Worm (Caenorhabditis elegans) whole organism, L1 larva: ENCODE measurements around the gene H35N09.2.

ENCODE experiments used
- C16A3.4 ChIP-seq: fragments of 150-350 bp; optimal IDR thresholded peaks from 2 replicates; lab custom pipeline; 2014; ENCODE audit warnings: missing biosample characterization, missing genetic modification characterization
- F16B12.6 ChIP-seq: fragments of 150-350 bp; optimal IDR thresholded peaks from 2 replicates; lab custom pipeline; 2014; ENCODE audit warnings: missing biosample characterization, missing genetic modification characterization
- Y116A8C.19 ChIP-seq: sonication (generic microtip); optimal IDR thresholded peaks from 2 replicates; lab custom pipeline; 2016; ENCODE audit warnings: missing compliant biosample characterization, missing genetic modification characterization, borderline replicate concordance
- alr-1 ChIP-seq: fragments of 200-800 bp; sonication (Bioruptor generic); optimal IDR thresholded peaks from 2 replicates; lab custom pipeline; 2018; ENCODE audit warnings: borderline replicate concordance, mild to moderate bottlenecking, missing genetic modification characterization, missing compliant biosample characterization
- aly-2 ChIP-seq: fragments of 150-350 bp; optimal IDR thresholded peaks from 2 replicates; lab custom pipeline; 2014; ENCODE audit warnings: missing biosample characterization, missing genetic modification characterization
- ceh-63 ChIP-seq: fragments of 200-800 bp; sonication (Bioruptor generic); optimal IDR thresholded peaks from 2 replicates; lab custom pipeline; 2018; ENCODE audit warnings: mild to moderate bottlenecking, missing genetic modification characterization, missing compliant biosample characterization
- ceh-82 ChIP-seq, 3 experiments: fragments of 150-350 bp in 1 of 3; sonication (generic microtip) in 2 of 3; optimal IDR thresholded peaks; 2 replicates each; lab custom pipeline; 2014 to 2017; ENCODE audit warnings: missing biosample characterization in 3 of 3, missing genetic modification characterization in 3 of 3
- ceh-88 ChIP-seq: fragments of 200-800 bp; sonication (Bioruptor generic); IDR thresholded peaks from 2 replicates; pipeline ENCODE4 v1.3.6; 2022; ENCODE audit warnings: missing genetic modification characterization, missing compliant biosample characterization
- ceh-90 ChIP-seq: sonication (generic microtip); optimal IDR thresholded peaks from 2 replicates; lab custom pipeline; 2016; ENCODE audit warnings: missing genetic modification characterization, missing compliant biosample characterization
- dpl-1 ChIP-seq, 3 experiments: fragments of 150-350 bp in 2 of 3; sonication (generic microtip) in 1 of 3; optimal IDR thresholded peaks; 2 replicates each; lab custom pipeline; 2014 to 2017; ENCODE audit warnings: missing biosample characterization in 3 of 3, missing genetic modification characterization in 3 of 3, missing genetic modification reagents in 3 of 3
- efl-1 ChIP-seq, 4 experiments: fragments of 150-350 bp; optimal IDR thresholded peaks in 3 of 4; peaks in 1 of 4; 1 replicate in 1 of 4; 2 replicates in 3 of 4; lab custom pipeline; 2014; ENCODE audit warnings: missing biosample characterization in 2 of 4, missing genetic modification characterization in 2 of 4, missing genetic modification reagents in 2 of 4
- egl-13 ChIP-seq: sonication (generic microtip); optimal IDR thresholded peaks from 2 replicates; lab custom pipeline; 2016; ENCODE audit warnings: missing genotype, missing genetic modification reagents, missing genetic modification characterization, missing compliant biosample characterization
- egl-27 ChIP-seq, 2 experiments: fragments of 150-350 bp in 1 of 2; sonication (generic microtip); optimal IDR thresholded peaks; 3 replicates each; lab custom pipeline; 2017 to 2018; ENCODE audit warnings: missing biosample characterization in 2 of 2, missing genetic modification characterization in 2 of 2, missing genetic modification reagents in 2 of 2
- elt-3 ChIP-seq, 6 experiments: fragments of 150-350 bp in 1 of 6; sonication (generic microtip); optimal IDR thresholded peaks; 2 replicates each; lab custom pipeline; 2017 to 2018; ENCODE audit warnings: missing biosample characterization in 6 of 6, missing genetic modification characterization in 6 of 6, inconsistent platforms in 1 of 6
- fkh-10 ChIP-seq: sonication (generic microtip); optimal IDR thresholded peaks from 2 replicates; lab custom pipeline; 2017; ENCODE audit warnings: missing biosample characterization, missing genetic modification reagents, missing genetic modification characterization
- hlh-17 ChIP-seq: fragments of 200-800 bp; sonication (Bioruptor generic); optimal IDR thresholded peaks from 2 replicates; lab custom pipeline; 2018; ENCODE audit warnings: missing genetic modification characterization, mild to moderate bottlenecking, missing compliant biosample characterization, moderate library complexity, borderline replicate concordance
- hlh-4 ChIP-seq: sonication (generic microtip); optimal IDR thresholded peaks from 2 replicates; lab custom pipeline; 2016; ENCODE audit warnings: mild to moderate bottlenecking, missing genetic modification characterization, missing compliant biosample characterization
- hpl-2 ChIP-seq: fragments of 150-350 bp; optimal IDR thresholded peaks from 2 replicates; lab custom pipeline; 2014; ENCODE audit warnings: missing biosample characterization, missing genetic modification reagents, missing genetic modification characterization
- irx-1 ChIP-seq: sonication (generic microtip); optimal IDR thresholded peaks from 2 replicates; lab custom pipeline; 2016; ENCODE audit warnings: missing genetic modification characterization, missing compliant biosample characterization
- jun-1 ChIP-seq: fragments of 150-350 bp; optimal IDR thresholded peaks from 2 replicates; lab custom pipeline; 2014; ENCODE audit warnings: missing biosample characterization, missing genetic modification reagents, missing genetic modification characterization
- lin-13 ChIP-seq: fragments of 150-350 bp; optimal IDR thresholded peaks from 2 replicates; lab custom pipeline; 2014; ENCODE audit warnings: missing biosample characterization, missing genetic modification reagents, missing genetic modification characterization
- lin-15B ChIP-seq: fragments of 150-350 bp; sonication (generic microtip); optimal IDR thresholded peaks from 3 replicates; lab custom pipeline; 2014; ENCODE audit warnings: missing biosample characterization, missing genetic modification characterization
- lin-35 ChIP-seq, 2 experiments: fragments of 150-350 bp; optimal IDR thresholded peaks; 2 replicates each; lab custom pipeline; 2014; ENCODE audit warnings: missing biosample characterization in 2 of 2, missing genetic modification characterization in 2 of 2, missing genetic modification reagents in 2 of 2
- lin-39 ChIP-seq: fragments of 150-350 bp; optimal IDR thresholded peaks from 2 replicates; lab custom pipeline; 2014; ENCODE audit warnings: missing biosample characterization, missing genetic modification reagents, missing genetic modification characterization
- lir-3 ChIP-seq: sonication (generic microtip); optimal IDR thresholded peaks from 2 replicates; lab custom pipeline; 2016; ENCODE audit warnings: mild to moderate bottlenecking, missing genetic modification characterization, moderate library complexity, missing compliant biosample characterization; ENCODE audit not compliant: poor library complexity
- lsy-2 ChIP-seq, 2 experiments: fragments of 150-350 bp; optimal IDR thresholded peaks; 2 replicates each; lab custom pipeline; 2014; ENCODE audit warnings: missing biosample characterization in 2 of 2, missing genetic modification characterization in 2 of 2
- mab-9 ChIP-seq: fragments of 200-800 bp; sonication (Bioruptor generic); IDR thresholded peaks from 2 replicates; pipeline ENCODE4 v1.3.6; 2022; ENCODE audit warnings: missing genetic modification reagents, missing genetic modification characterization, missing compliant biosample characterization
- mef-2 ChIP-seq: fragments of 150-350 bp; optimal IDR thresholded peaks from 2 replicates; lab custom pipeline; 2014; ENCODE audit warnings: missing biosample characterization, missing genetic modification characterization
- nhr-12 ChIP-seq: sonication (generic microtip); optimal IDR thresholded peaks from 2 replicates; lab custom pipeline; 2017; ENCODE audit warnings: missing biosample characterization, missing genetic modification characterization
- nhr-19 ChIP-seq: fragments of 200-800 bp; sonication (Bioruptor generic); conservative IDR thresholded peaks from 2 replicates; pipeline ENCODE4 v1.3.6; 2022; ENCODE audit warnings: missing genetic modification characterization, missing compliant biosample characterization
- nhr-20 ChIP-seq: sonication (generic microtip); optimal IDR thresholded peaks from 2 replicates; lab custom pipeline; 2016; ENCODE audit warnings: mild to moderate bottlenecking, missing genetic modification characterization, missing compliant biosample characterization
- nhr-237 ChIP-seq: fragments of 150-350 bp; optimal IDR thresholded peaks from 2 replicates; lab custom pipeline; 2014; ENCODE audit warnings: missing biosample characterization, missing genetic modification characterization
- nhr-28 ChIP-seq: fragments of 150-350 bp; optimal IDR thresholded peaks from 2 replicates; lab custom pipeline; 2014; ENCODE audit warnings: missing biosample characterization, missing genetic modification characterization
- nhr-71 ChIP-seq: sonication (generic microtip); optimal IDR thresholded peaks from 2 replicates; lab custom pipeline; 2016; ENCODE audit warnings: mild to moderate bottlenecking, missing genetic modification characterization, moderate library complexity, missing compliant biosample characterization
- nhr-77 ChIP-seq: fragments of 150-350 bp; optimal IDR thresholded peaks from 2 replicates; lab custom pipeline; 2014; ENCODE audit warnings: missing biosample characterization, missing genetic modification characterization
- nhr-90 ChIP-seq: sonication (generic microtip); optimal IDR thresholded peaks from 2 replicates; lab custom pipeline; 2016; ENCODE audit warnings: mild to moderate bottlenecking, missing genetic modification characterization, missing compliant biosample characterization; ENCODE audit not compliant: poor library complexity
- pag-3 ChIP-seq: sonication (generic microtip); optimal IDR thresholded peaks from 2 replicates; lab custom pipeline; 2017; ENCODE audit warnings: missing genetic modification characterization, mild to moderate bottlenecking, missing compliant biosample characterization, antibody characterized with exemption, borderline replicate concordance; ENCODE audit not compliant: insufficient read depth
- pqm-1 ChIP-seq: sonication (generic microtip); optimal IDR thresholded peaks from 3 replicates; lab custom pipeline; 2017; ENCODE audit warnings: missing biosample characterization, missing genetic modification characterization
- rnt-1 ChIP-seq: sonication (generic microtip); optimal IDR thresholded peaks from 2 replicates; lab custom pipeline; 2016; ENCODE audit warnings: mild to moderate bottlenecking, missing genetic modification characterization, moderate library complexity, missing compliant biosample characterization
- snpc-4 ChIP-seq: fragments of 150-350 bp; optimal IDR thresholded peaks from 2 replicates; lab custom pipeline; 2014; ENCODE audit warnings: missing biosample characterization, missing genetic modification characterization
- sox-4 ChIP-seq: sonication (generic microtip); optimal IDR thresholded peaks from 2 replicates; lab custom pipeline; 2016; ENCODE audit warnings: missing genetic modification characterization, missing compliant biosample characterization
- sup-37 ChIP-seq: fragments of 200-800 bp; sonication (Bioruptor generic); optimal IDR thresholded peaks from 2 replicates; lab custom pipeline; 2018; ENCODE audit warnings: mild to moderate bottlenecking, missing genetic modification characterization, missing compliant biosample characterization
- swsn-7 ChIP-seq: sonication (generic microtip); optimal IDR thresholded peaks from 2 replicates; lab custom pipeline; 2016; ENCODE audit warnings: missing genetic modification characterization, missing compliant biosample characterization
- tbx-2 ChIP-seq: sonication (generic microtip); optimal IDR thresholded peaks from 2 replicates; lab custom pipeline; 2016; ENCODE audit warnings: missing genetic modification characterization, missing compliant biosample characterization
- unc-30 ChIP-seq: sonication (generic microtip); optimal IDR thresholded peaks from 2 replicates; lab custom pipeline; 2017; ENCODE audit warnings: missing biosample characterization, missing genetic modification characterization
- unc-62 ChIP-seq: fragments of 150-350 bp; optimal IDR thresholded peaks from 2 replicates; lab custom pipeline; 2014; ENCODE audit warnings: missing biosample characterization, missing genetic modification reagents, missing genetic modification characterization
- unc-86 ChIP-seq: sonication (generic microtip); optimal IDR thresholded peaks from 2 replicates; lab custom pipeline; 2016; ENCODE audit warnings: missing genetic modification characterization, missing compliant biosample characterization
- unc-98 ChIP-seq: fragments of 200-800 bp; sonication (Bioruptor generic); IDR thresholded peaks from 2 replicates; pipeline ENCODE4 v1.3.6; 2022; ENCODE audit warnings: missing genetic modification characterization, missing compliant biosample characterization
- vab-15 ChIP-seq: sonication (generic microtip); optimal IDR thresholded peaks from 2 replicates; lab custom pipeline; 2017; ENCODE audit warnings: missing genotype, mild to moderate bottlenecking, missing genetic modification characterization, missing compliant biosample characterization
- xbp-1 ChIP-seq: sonication (generic microtip); optimal IDR thresholded peaks from 2 replicates; lab custom pipeline; 2016; ENCODE audit warnings: missing genetic modification characterization, missing compliant biosample characterization
- zag-1 ChIP-seq: fragments of 150-350 bp; optimal IDR thresholded peaks from 2 replicates; lab custom pipeline; 2014; ENCODE audit warnings: missing biosample characterization, missing genetic modification characterization
- ztf-11 ChIP-seq, 2 experiments: sonication (generic microtip); optimal IDR thresholded peaks; 2 replicates each; lab custom pipeline; 2016 to 2017; ENCODE audit warnings: missing genetic modification characterization in 2 of 2, missing biosample characterization in 1 of 2, missing compliant biosample characterization in 1 of 2

Gene H35N09.2

DNA sequence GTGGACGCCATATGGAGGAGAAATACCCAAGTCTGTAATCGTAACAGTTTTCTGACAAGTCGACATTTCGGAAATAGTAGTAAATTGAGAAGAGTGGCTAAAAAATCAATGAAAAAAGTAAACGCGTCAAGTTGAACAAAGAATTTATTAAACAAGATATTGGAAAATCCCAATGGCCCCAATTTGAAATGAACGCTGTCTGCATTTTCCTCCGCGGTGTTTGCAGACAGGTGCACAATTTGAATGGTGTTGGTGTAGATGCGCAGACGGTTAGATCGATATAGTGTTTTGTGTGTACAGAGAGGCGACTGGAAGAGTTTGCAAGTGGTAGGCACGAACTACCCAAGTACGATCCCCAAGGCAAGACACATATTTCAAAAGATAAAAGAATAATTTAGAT is at the start of gene H35N09.2, which contains the start of gene H35N09.1:
Gene H35N09.2, minus strand, starts transcription at position 54 of the 400 bp plus-strand sequence.
Gene H35N09.1, plus strand, starts transcription at position 335 of the 400 bp plus-strand sequence.
- TF ChIP-seq zag-1, result no peak
- peak; percentile 32 for TF ChIP-seq nhr-90
- peak; percentile 56 for TF ChIP-seq nhr-20 (tag; lab: Kevin White, UChicago)
- no peak for TF ChIP-seq egl-13 (tag; lab: Kevin White, UChicago)
- TF ChIP-seq nhr-237 (tag; lab: Kevin White, UChicago), result no peak
- peak; percentile 34 for TF ChIP-seq rnt-1 (tag; lab: Kevin White, UChicago)
- no peak for TF ChIP-seq hlh-17
- TF ChIP-seq irx-1, result no peak
- TF ChIP-seq mef-2 (tag; lab: Kevin White, UChicago), result no peak
- no peak for TF ChIP-seq fkh-10
- TF ChIP-seq lin-35 (GFP tag; optimal IDR thresholded peaks at IDR 0.05; lab: Kevin White, UChicago), result peak; percentile 8 to 78
- no peak for TF ChIP-seq vab-15 (tag; lab: Kevin White, UChicago)
- TF ChIP-seq alr-1 (tag; lab: Kevin White, UChicago), result no peak
- peak; percentile 5 to 65 (median 55) for TF ChIP-seq dpl-1 (GFP tag; optimal IDR thresholded peaks at IDR 0.05; lab: Kevin White, UChicago)
- no peak for TF ChIP-seq unc-86 (tag; lab: Kevin White, UChicago)
- no peak for TF ChIP-seq sox-4 (tag; lab: Kevin White, UChicago)
- no peak for TF ChIP-seq aly-2
- peak; percentile 36 for TF ChIP-seq lin-13 (GFP tag; lab: Kevin White, UChicago)
- no peak for TF ChIP-seq lin-39 (tag; lab: Kevin White, UChicago)
- no peak for TF ChIP-seq hpl-2 (GFP tag; lab: Kevin White, UChicago)
- peak in 2 of 3 experiments; percentile 4 to 51 for TF ChIP-seq ceh-82 (tag; optimal IDR thresholded peaks at IDR 0.05; lab: Kevin White, UChicago)
- no peak for TF ChIP-seq lin-15B (tag; lab: Kevin White, UChicago)
- no peak for TF ChIP-seq ceh-88 (GFP tag; lab: Robert Waterston, UW)
- no peak for TF ChIP-seq pag-3 (tag; lab: Kevin White, UChicago)
- peak; percentile 88 for TF ChIP-seq F16B12.6 (tag; lab: Kevin White, UChicago)
- no peak for TF ChIP-seq nhr-19 (GFP tag; lab: Robert Waterston, UW)
- no peak for TF ChIP-seq ztf-11 (tag; optimal IDR thresholded peaks at IDR 0.05; lab: Kevin White, UChicago)
- TF ChIP-seq pqm-1, result no peak
- TF ChIP-seq elt-3 (tag; optimal IDR thresholded peaks at IDR 0.05; lab: Kevin White, UChicago), result no peak
- TF ChIP-seq C16A3.4, result peak; percentile 58
- peak; percentile 39 to 67 for TF ChIP-seq lsy-2 (tag; optimal IDR thresholded peaks at IDR 0.05; lab: Kevin White, UChicago)
- no peak for TF ChIP-seq mab-9
- TF ChIP-seq jun-1 (tag; lab: Kevin White, UChicago), result peak; percentile 17
- no peak for TF ChIP-seq nhr-12 (tag; lab: Kevin White, UChicago)
- no peak for TF ChIP-seq unc-30 (tag; lab: Kevin White, UChicago)
- TF ChIP-seq snpc-4 (tag; lab: Kevin White, UChicago), result no peak
- TF ChIP-seq ceh-90, result no peak
- peak; percentile 33 for TF ChIP-seq xbp-1 (tag; lab: Kevin White, UChicago)
- TF ChIP-seq unc-98 (GFP tag; lab: Robert Waterston, UW), result no peak
- peak; percentile 25 for TF ChIP-seq nhr-77
- TF ChIP-seq swsn-7, result peak; percentile 30
- peak; percentile 49 for TF ChIP-seq nhr-71 (tag; lab: Kevin White, UChicago)
- TF ChIP-seq efl-1 (optimal IDR thresholded peaks at IDR 0.05; lab: Kevin White, UChicago), result peak; percentile 50 to 55
- TF ChIP-seq efl-1 (GFP tag; optimal IDR thresholded peaks at IDR 0.05 in 1 of 2; lab: Kevin White, UChicago), result peak; percentile 47 to 66
- no peak for TF ChIP-seq lir-3 (tag; lab: Kevin White, UChicago)
- no peak for TF ChIP-seq hlh-4 (tag; lab: Kevin White, UChicago)
- no peak for TF ChIP-seq ceh-63 (GFP tag; lab: Kevin White, UChicago)
- TF ChIP-seq egl-27 (tag; optimal IDR thresholded peaks at IDR 0.05; lab: Kevin White, UChicago), result no peak
- TF ChIP-seq nhr-28 (tag; lab: Kevin White, UChicago), result no peak
- no peak for TF ChIP-seq unc-62 (GFP tag; lab: Kevin White, UChicago)
- TF ChIP-seq sup-37, result no peak
- TF ChIP-seq tbx-2, result peak; percentile 7
- TF ChIP-seq Y116A8C.19 (tag; lab: Kevin White, UChicago), result no peak
